Worm (Caenorhabditis elegans) whole organism, L3 larva: ENCODE data around the gene rpc-25.
A peak's percentile ranks its signal among the peaks of the same experiment; 100 is the strongest.

Experiments used
- aly-2 ChIP-seq: fragments of 150-350 bp; optimal IDR thresholded peaks from 2 replicates; lab custom pipeline; 2014; ENCODE audit warnings: missing biosample characterization, missing genetic modification characterization
- ceh-82 ChIP-seq: fragments of 150-350 bp; optimal IDR thresholded peaks from 2 replicates; lab custom pipeline; 2014; ENCODE audit warnings: missing biosample characterization, missing genetic modification characterization
- ceh-9 ChIP-seq: sonication (generic microtip); optimal IDR thresholded peaks from 2 replicates; lab custom pipeline; 2018; ENCODE audit warnings: missing biosample characterization, missing genetic modification characterization
- elt-2 ChIP-seq: sonication (generic microtip); optimal IDR thresholded peaks from 2 replicates; lab custom pipeline; 2016; ENCODE audit warnings: missing genetic modification reagents, mild to moderate bottlenecking, missing genetic modification characterization, missing compliant biosample characterization
- fkh-10 ChIP-seq: sonication (generic microtip); optimal IDR thresholded peaks from 2 replicates; lab custom pipeline; 2017; ENCODE audit warnings: missing biosample characterization, missing genetic modification reagents, missing genetic modification characterization
- fkh-2 ChIP-seq: fragments of 150-350 bp; optimal IDR thresholded peaks from 2 replicates; lab custom pipeline; 2014; ENCODE audit warnings: missing biosample characterization, missing genetic modification reagents, missing genetic modification characterization
- jun-1 ChIP-seq: fragments of 150-350 bp; optimal IDR thresholded peaks from 2 replicates; lab custom pipeline; 2014; ENCODE audit warnings: missing biosample characterization, missing genetic modification reagents, missing genetic modification characterization
- lin-39 ChIP-seq: fragments of 150-350 bp; optimal IDR thresholded peaks from 2 replicates; lab custom pipeline; 2018; ENCODE audit warnings: missing biosample characterization, missing genetic modification reagents, missing genetic modification characterization
- lsy-12 ChIP-seq: sonication (generic microtip); optimal IDR thresholded peaks from 2 replicates; lab custom pipeline; 2016; ENCODE audit warnings: mild to moderate bottlenecking, missing genetic modification characterization, missing compliant biosample characterization
- mdl-1 ChIP-seq: fragments of 150-350 bp; optimal IDR thresholded peaks from 2 replicates; lab custom pipeline; 2014; ENCODE audit warnings: missing biosample characterization, missing genetic modification characterization
- nhr-11 ChIP-seq: fragments of 150-350 bp; optimal IDR thresholded peaks from 2 replicates; lab custom pipeline; 2014; ENCODE audit warnings: missing biosample characterization, missing genetic modification characterization
- nhr-67 ChIP-seq: fragments of 150-350 bp; optimal IDR thresholded peaks from 2 replicates; lab custom pipeline; 2014; ENCODE audit warnings: missing biosample characterization, missing genetic modification characterization
- nhr-76 ChIP-seq: fragments of 150-350 bp; sonication (generic microtip); optimal IDR thresholded peaks from 5 replicates; lab custom pipeline; 2014; ENCODE audit warnings: missing biosample characterization, missing genetic modification characterization
- nhr-77 ChIP-seq: fragments of 150-350 bp; optimal IDR thresholded peaks from 2 replicates; lab custom pipeline; 2014; ENCODE audit warnings: missing biosample characterization, missing genetic modification characterization
- pha-4 ChIP-seq: fragments of 150-350 bp; optimal IDR thresholded peaks from 2 replicates; lab custom pipeline; 2014; ENCODE audit warnings: missing biosample characterization, missing genetic modification reagents, missing genetic modification characterization
- pqm-1 ChIP-seq: fragments of 150-350 bp; optimal IDR thresholded peaks from 2 replicates; lab custom pipeline; 2017; ENCODE audit warnings: missing biosample characterization, missing genetic modification characterization, inconsistent platforms
- sea-2 ChIP-seq: fragments of 150-350 bp; sonication (generic microtip); optimal IDR thresholded peaks from 4 replicates; lab custom pipeline; 2014; ENCODE audit warnings: missing biosample characterization, missing genetic modification reagents, missing genetic modification characterization
- skn-1 ChIP-seq: fragments of 150-350 bp; optimal IDR thresholded peaks from 2 replicates; lab custom pipeline; 2014; ENCODE audit warnings: missing biosample characterization, missing genetic modification characterization
- tbx-2 ChIP-seq: sonication (generic microtip); optimal IDR thresholded peaks from 2 replicates; lab custom pipeline; 2016; ENCODE audit warnings: mild to moderate bottlenecking, missing genetic modification characterization, missing compliant biosample characterization
- unc-62 ChIP-seq: fragments of 150-350 bp; sonication (generic microtip); optimal IDR thresholded peaks from 4 replicates; lab custom pipeline; 2014; ENCODE audit warnings: missing biosample characterization, missing genetic modification reagents, missing genetic modification characterization
- zag-1 ChIP-seq: fragments of 150-350 bp; optimal IDR thresholded peaks from 2 replicates; lab custom pipeline; 2014; ENCODE audit warnings: missing biosample characterization, missing genetic modification characterization
- ztf-11 ChIP-seq: fragments of 150-350 bp; optimal IDR thresholded peaks from 2 replicates; lab custom pipeline; 2014; ENCODE audit warnings: missing biosample characterization, missing genetic modification characterization
- ztf-4 ChIP-seq: fragments of 150-350 bp; optimal IDR thresholded peaks from 2 replicates; lab custom pipeline; 2014; ENCODE audit warnings: missing biosample characterization, missing genetic modification characterization

The rpc-25 gene

ce11 chrV:10166368-10166767 lies 40.0 kb downstream of the rpc-25 start, which contains the start of gene C51E3.6:
Gene C51E3.6, minus strand, starts transcription at chrV:10166468.
- no peak for TF ChIP-seq nhr-76 (tag; lab: Kevin White, UChicago)
- TF ChIP-seq, all 47 proteins: peak for 0

- TF ChIP-seq ceh-9 (tag; lab: Kevin White, UChicago) (no peak), tbx-2 (tag; lab: Kevin White, UChicago) (no peak), mdl-1 (tag; lab: Kevin White, UChicago) (peak; percentile 24), pha-4 (tag; lab: Kevin White, UChicago) (peak; percentile 15), jun-1 (peak; percentile 39), fkh-10 (GFP tag; lab: Kevin White, UChicago) (no peak), lsy-12 (no peak), pqm-1 (tag; lab: Kevin White, UChicago) (peak; percentile 96), skn-1 (tag; lab: Kevin White, UChicago) (peak; percentile 70), elt-2 (tag; lab: Kevin White, UChicago) (peak; percentile 94), nhr-11 (tag; lab: Kevin White, UChicago) (no peak)
Measured at ce11 chrV:10160954-10161353, 45.4 kb downstream of the rpc-25 start, which contains the start of gene C51E3.10. Gene C51E3.10, minus strand, starts transcription at chrV:10161134.

ce11 chrV:10159972-10160371 lies 46.4 kb downstream of the rpc-25 start:
- TF ChIP-seq ztf-4 (tag; lab: Kevin White, UChicago) (no peak), tbx-2 (tag; lab: Kevin White, UChicago) (no peak), zag-1 (tag; lab: Kevin White, UChicago) (no peak), elt-2 (tag; lab: Kevin White, UChicago) (peak; percentile 78), ztf-11 (tag; lab: Kevin White, UChicago) (no peak), ceh-82 (no peak), pha-4 (tag; lab: Kevin White, UChicago) (peak; percentile 15), aly-2 (tag; lab: Kevin White, UChicago) (no peak), mdl-1 (tag; lab: Kevin White, UChicago) (no peak), unc-62 (GFP tag; lab: Kevin White, UChicago) (no peak), pqm-1 (tag; lab: Kevin White, UChicago) (peak; percentile 65)

- TF ChIP-seq sea-2 (GFP tag; lab: Kevin White, UChicago) (no peak), nhr-67 (tag; lab: Kevin White, UChicago) (no peak), nhr-11 (tag; lab: Kevin White, UChicago) (no peak), nhr-77 (tag; lab: Kevin White, UChicago) (no peak), lin-39 (tag; lab: Kevin White, UChicago) (no peak), fkh-2 (tag; lab: Kevin White, UChicago) (no peak), zag-1 (tag; lab: Kevin White, UChicago) (no peak)
- TF ChIP-seq, all 47 proteins: peak for 0
Measured at ce11 chrV:10158528-10158927, 47.9 kb downstream of the rpc-25 start, which contains the start of gene srsx-30. Gene srsx-30, plus strand, starts transcription at chrV:10158828.
